Worm (Caenorhabditis elegans) whole organism, young adult: ENCODE measurements around the gene K03B8.4.

Experiments
- B0019.2 ChIP-seq: fragments of 200-800 bp; sonication (Bioruptor generic); conservative IDR thresholded peaks from 2 replicates; pipeline ENCODE4 v1.3.6; 2022; ENCODE audit warnings: missing genetic modification reagents, missing genetic modification characterization, missing compliant biosample characterization
- D2030.7 ChIP-seq: fragments of 200-800 bp; sonication (Bioruptor generic); IDR thresholded peaks from 2 replicates; pipeline ENCODE4 v1.3.6; 2022; ENCODE audit warnings: missing genetic modification reagents, missing genetic modification characterization, missing compliant biosample characterization
- F49E8.2 ChIP-seq: sonication (generic microtip); optimal IDR thresholded peaks from 3 replicates; lab custom pipeline; 2017; ENCODE audit warnings: missing genetic modification characterization, mild to moderate bottlenecking, missing compliant biosample characterization, antibody characterized with exemption, moderate library complexity; ENCODE audit not compliant: insufficient read depth
- K12H6.12 ChIP-seq: fragments of 200-800 bp; sonication (Bioruptor generic); optimal IDR thresholded peaks from 2 replicates; lab custom pipeline; 2018; ENCODE audit warnings: mild to moderate bottlenecking, missing genetic modification characterization, missing compliant biosample characterization
- Y79H2A.3 ChIP-seq: fragments of 200-800 bp; sonication (Bioruptor generic); conservative IDR thresholded peaks from 2 replicates; pipeline ENCODE4 v1.3.6; 2022; ENCODE audit warnings: missing genetic modification reagents, missing genetic modification characterization, missing compliant biosample characterization
- attf-3 ChIP-seq: fragments of 200-800 bp; sonication (Bioruptor generic); conservative IDR thresholded peaks from 2 replicates; pipeline ENCODE4 v1.3.6; 2022; ENCODE audit warnings: missing genetic modification reagents, missing genetic modification characterization, missing compliant biosample characterization
- ceh-91 ChIP-seq: fragments of 200-800 bp; sonication (Bioruptor generic); IDR thresholded peaks from 2 replicates; pipeline ENCODE4 v1.3.6; 2022; ENCODE audit warnings: missing genetic modification reagents, missing genetic modification characterization, missing compliant biosample characterization
- die-1 ChIP-seq: sonication (generic microtip); optimal IDR thresholded peaks from 2 replicates; lab custom pipeline; 2016; ENCODE audit warnings: missing genotype, mild to moderate bottlenecking, missing genetic modification characterization, missing compliant biosample characterization
- dox-1 ChIP-seq: fragments of 200-800 bp; sonication (Bioruptor generic); IDR thresholded peaks from 2 replicates; pipeline ENCODE4 v1.3.6; 2022; ENCODE audit warnings: missing genetic modification reagents, missing genetic modification characterization, missing compliant biosample characterization
- egrh-3 ChIP-seq: fragments of 200-800 bp; sonication (Bioruptor generic); IDR thresholded peaks from 2 replicates; pipeline ENCODE4 v1.3.6; 2022; ENCODE audit warnings: missing genetic modification reagents, missing genetic modification characterization, missing compliant biosample characterization
- ets-4 ChIP-seq: fragments of 200-800 bp; sonication (Bioruptor generic); optimal IDR thresholded peaks from 2 replicates; lab custom pipeline; 2018; ENCODE audit warnings: mild to moderate bottlenecking, missing genetic modification characterization, missing compliant biosample characterization
- let-526 ChIP-seq: fragments of 200-800 bp; sonication (Bioruptor generic); IDR thresholded peaks from 2 replicates; pipeline ENCODE4 v1.3.6; 2022; ENCODE audit warnings: missing genetic modification reagents, missing genetic modification characterization, missing compliant biosample characterization
- let-607 ChIP-seq, 2 experiments: fragments of 200-800 bp in 1 of 2; sonication (Bioruptor generic) in 1 of 2; sonication (generic microtip) in 1 of 2; optimal IDR thresholded peaks; 2 replicates each; lab custom pipeline; 2016 to 2018; ENCODE audit warnings: mild to moderate bottlenecking in 2 of 2, missing compliant biosample characterization in 2 of 2, missing genetic modification characterization in 2 of 2, moderate library complexity in 2 of 2, missing genotype in 1 of 2
- nhr-27 ChIP-seq: fragments of 200-800 bp; sonication (Bioruptor generic); optimal IDR thresholded peaks from 2 replicates; lab custom pipeline; 2018; ENCODE audit warnings: mild to moderate bottlenecking, missing genetic modification characterization, moderate library complexity, missing compliant biosample characterization
- rcor-1 ChIP-seq: fragments of 200-800 bp; sonication (Bioruptor generic); IDR thresholded peaks from 2 replicates; pipeline ENCODE4 v1.3.6; 2022; ENCODE audit warnings: missing genetic modification reagents, missing genetic modification characterization, missing compliant biosample characterization
- rpc-1 ChIP-seq, 2 experiments: fragments of 150-350 bp in 1 of 2; sonication (generic microtip) in 1 of 2; optimal IDR thresholded peaks; 2 replicates each; lab custom pipeline; 2014 to 2018; ENCODE audit warnings: missing biosample characterization in 1 of 2, missing genetic modification characterization in 1 of 2, missing genetic modification reagents in 1 of 2, missing genotype in 1 of 2
- snpc-4 ChIP-seq, 5 experiments: fragments of 150-350 bp in 1 of 5; sonication (generic microtip) in 4 of 5; optimal IDR thresholded peaks; 2 replicates each; lab custom pipeline; 2014 to 2018; ENCODE audit warnings: missing genetic modification characterization in 5 of 5, missing biosample characterization in 3 of 5, antibody characterized with exemption in 2 of 5, mild to moderate bottlenecking in 2 of 5, missing compliant biosample characterization in 2 of 5, missing genotype in 2 of 5, moderate library complexity in 2 of 5, missing genetic modification reagents in 1 of 5
- zim-3 ChIP-seq: sonication (generic microtip); optimal IDR thresholded peaks from 2 replicates; lab custom pipeline; 2017; ENCODE audit warnings: mild to moderate bottlenecking, missing genetic modification characterization, moderate library complexity, missing compliant biosample characterization
- ztf-25 ChIP-seq: fragments of 200-800 bp; sonication (Bioruptor generic); IDR thresholded peaks from 2 replicates; pipeline ENCODE4 v1.3.6; 2022; ENCODE audit warnings: missing genetic modification reagents, missing genetic modification characterization, missing compliant biosample characterization

Gene K03B8.4

DNA sequence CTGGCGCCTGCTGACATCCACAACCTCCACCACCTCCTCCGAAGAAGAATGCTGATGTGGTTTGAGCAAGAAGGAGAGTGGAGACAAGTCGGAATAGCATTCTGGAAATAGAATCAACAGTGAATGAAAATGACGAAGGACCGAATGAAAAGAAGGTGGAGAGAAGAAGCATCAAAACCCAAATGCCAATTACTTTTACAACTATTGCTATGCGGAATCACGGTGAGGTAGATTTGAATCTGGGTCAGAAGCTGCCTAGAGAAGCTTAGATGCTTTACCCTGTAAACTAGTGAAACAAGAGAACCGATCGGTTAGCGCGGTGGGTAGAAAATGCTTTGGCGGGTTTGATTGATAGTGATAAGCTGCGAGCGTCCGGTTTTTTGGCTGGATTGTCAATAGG, 48.0 kb downstream of the K03B8.4 start, which contains the start of gene grl-7:
Gene grl-7 (minus strand): TSS at position 101 of the 400 bp plus-strand sequence.
- TF ChIP-seq nhr-27 (tag; lab: Kevin White, UChicago) (no peak), snpc-4 (GFP tag; optimal IDR thresholded peaks at IDR 0.05; lab: Kevin White, UChicago) (no peak), snpc-4 (tag; optimal IDR thresholded peaks at IDR 0.05; lab: Kevin White, UChicago) (no peak), let-526 (0 out of 2 replicates have a peak, but pooled peaks have one; percentile 24)

DNA sequence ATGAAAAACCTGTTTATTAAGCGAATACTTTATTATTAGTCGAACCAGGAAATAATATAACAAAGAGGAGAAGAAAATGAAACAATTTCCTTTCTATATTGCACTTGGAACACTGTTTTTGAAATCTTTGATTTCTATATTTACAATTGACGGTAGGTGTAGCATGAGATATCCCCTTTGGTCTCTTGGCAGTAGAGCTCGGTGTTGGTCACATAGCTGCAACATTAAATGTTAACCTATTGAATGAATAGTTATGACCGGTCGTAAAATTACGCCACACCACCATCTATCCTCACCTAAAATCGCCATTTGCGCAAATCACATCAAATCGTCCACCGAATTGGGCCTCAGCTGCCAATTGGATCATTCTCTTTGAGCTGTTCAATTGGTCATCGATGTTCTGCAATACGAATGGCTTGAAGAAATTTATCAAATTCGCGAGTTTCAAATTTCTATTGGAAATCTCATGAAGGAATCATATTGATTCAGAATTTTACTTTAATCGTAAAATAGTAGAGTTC, 50.0 kb downstream of the K03B8.4 start:
- TF ChIP-seq die-1 (tag; lab: Kevin White, UChicago) = no peak
- TF ChIP-seq snpc-4 (GFP tag; optimal IDR thresholded peaks at IDR 0.05; lab: Kevin White, UChicago) = no peak
- no peak for TF ChIP-seq snpc-4 (tag; optimal IDR thresholded peaks at IDR 0.05; lab: Kevin White, UChicago)
- TF ChIP-seq egrh-3 (GFP tag; lab: Robert Waterston, UW) = no peak
- TF ChIP-seq rpc-1 (optimal IDR thresholded peaks at IDR 0.05; lab: Kevin White, UChicago) = no peak
- TF ChIP-seq rpc-1 (tag; optimal IDR thresholded peaks at IDR 0.05; lab: Kevin White, UChicago) = no peak
- no peak for TF ChIP-seq dox-1
- TF ChIP-seq ztf-25 (GFP tag; lab: Robert Waterston, UW) = no peak
- no peak for TF ChIP-seq D2030.7
- no peak for TF ChIP-seq Y79H2A.3 (GFP tag; lab: Robert Waterston, UW)
- TF ChIP-seq F49E8.2 (tag; lab: Kevin White, UChicago) = no peak
- no peak for TF ChIP-seq B0019.2 (GFP tag; lab: Robert Waterston, UW)
- no peak for TF ChIP-seq let-607 (tag; optimal IDR thresholded peaks at IDR 0.05; lab: Kevin White, UChicago)
- no peak for TF ChIP-seq ceh-91 (GFP tag; lab: Robert Waterston, UW)
- no peak for TF ChIP-seq ets-4 (GFP tag; lab: Kevin White, UChicago)
- no peak for TF ChIP-seq rcor-1
- no peak for TF ChIP-seq K12H6.12
- TF ChIP-seq zim-3 (tag; lab: Kevin White, UChicago) = no peak
- TF ChIP-seq attf-3 (GFP tag; lab: Robert Waterston, UW) = no peak
